Worm (Caenorhabditis elegans): ENCODE data around the gene C54E10.11.

ce11 chrV:18800811-18801210 lies 1.2 kb downstream of the C54E10.11 start, which contains the start of gene nhr-170:
- TF ChIP-seq lin-13 (GFP tag; optimal IDR thresholded peaks at IDR 0.05): no peak
- TF ChIP-seq egl-27 (tag; optimal IDR thresholded peaks at IDR 0.05): no peak

All from whole organism, L1 larva.